Fruit fly (Drosophila melanogaster) whole organism, embryonic: ENCODE results near the gene RpL8.

Experiments
- Bgb ChIP-seq: fragments of 200-800 bp; sonication (Bioruptor generic); IDR thresholded peaks from 2 replicates; pipeline ENCODE4 v1.3.6; 2022; ENCODE audit warnings: missing biosample characterization, missing genetic modification characterization; ENCODE audit not compliant: partially characterized antibody
- CG10147 ChIP-seq: fragments of 200-800 bp; sonication (Bioruptor generic); optimal IDR thresholded peaks from 2 replicates; lab custom pipeline; 2019; ENCODE audit warnings: missing biosample characterization, mild to moderate bottlenecking, missing genetic modification characterization, moderate library complexity
- CG10959 ChIP-seq: fragments of 200-800 bp; sonication (Bioruptor generic); IDR thresholded peaks from 2 replicates; pipeline ENCODE4 v1.3.6; 2022; ENCODE audit warnings: missing biosample characterization, missing genetic modification characterization
- CG11398 ChIP-seq: fragments of 200-800 bp; sonication (Bioruptor generic); optimal IDR thresholded peaks from 2 replicates; lab custom pipeline; 2016; ENCODE audit warnings: missing biosample characterization, missing genetic modification characterization
- CG12236 ChIP-seq: fragments of 200-800 bp; sonication (Bioruptor generic); optimal IDR thresholded peaks from 2 replicates; lab custom pipeline; 2016; ENCODE audit warnings: missing biosample characterization, missing genetic modification characterization
- CG12391 ChIP-seq: fragments of 200-800 bp; sonication (Bioruptor generic); optimal IDR thresholded peaks from 3 replicates; lab custom pipeline; 2018; ENCODE audit warnings: missing biosample characterization, mild to moderate bottlenecking, missing genetic modification characterization, moderate library complexity
- CG12769 ChIP-seq: fragments of 200-800 bp; sonication (Bioruptor generic); optimal IDR thresholded peaks from 2 replicates; lab custom pipeline; 2019; ENCODE audit warnings: missing biosample characterization, mild to moderate bottlenecking, missing genetic modification characterization, moderate library complexity
- CG13287 ChIP-seq: fragments of 200-800 bp; sonication (Bioruptor generic); IDR thresholded peaks from 2 replicates; pipeline ENCODE4 v1.3.6; 2022; ENCODE audit warnings: missing biosample characterization, missing genetic modification characterization; ENCODE audit not compliant: partially characterized antibody
- CG7372 ChIP-seq: fragments of 200-800 bp; sonication (Bioruptor generic); IDR thresholded peaks from 2 replicates; pipeline ENCODE4 v1.3.6; 2022; ENCODE audit warnings: missing biosample characterization, missing genetic modification characterization
- CG8944 ChIP-seq: fragments of 200-800 bp; sonication (Bioruptor generic); optimal IDR thresholded peaks from 3 replicates; lab custom pipeline; 2016; ENCODE audit warnings: missing biosample characterization, missing genetic modification characterization
- CG9437 ChIP-seq: fragments of 200-800 bp; sonication (Bioruptor generic); optimal IDR thresholded peaks from 2 replicates; lab custom pipeline; 2018; ENCODE audit warnings: missing biosample characterization, mild to moderate bottlenecking, missing genetic modification characterization
- Dip3 ChIP-seq: fragments of 200-800 bp; sonication (Bioruptor generic); optimal IDR thresholded peaks from 3 replicates; lab custom pipeline; 2016; ENCODE audit warnings: missing biosample characterization, missing genetic modification characterization
- Elba2 ChIP-seq: fragments of 200-800 bp; sonication (Bioruptor generic); optimal IDR thresholded peaks from 3 replicates; lab custom pipeline; 2016; ENCODE audit warnings: missing biosample characterization, missing genetic modification characterization
- HLH54F ChIP-seq: fragments of 200-800 bp; sonication (Bioruptor generic); optimal IDR thresholded peaks from 3 replicates; lab custom pipeline; 2016; ENCODE audit warnings: missing biosample characterization, missing genetic modification characterization
- Hsf ChIP-seq: fragments of 200-800 bp; sonication (Bioruptor generic); optimal IDR thresholded peaks from 3 replicates; lab custom pipeline; 2016; ENCODE audit warnings: missing biosample characterization, missing genetic modification characterization
- Mes4 ChIP-seq: fragments of 200-800 bp; sonication (Bioruptor generic); optimal IDR thresholded peaks from 2 replicates; lab custom pipeline; 2016; ENCODE audit warnings: missing biosample characterization, missing genetic modification characterization
- Neu2 ChIP-seq: fragments of 200-800 bp; sonication (Bioruptor generic); optimal IDR thresholded peaks from 3 replicates; lab custom pipeline; 2016; ENCODE audit warnings: missing biosample characterization, missing genetic modification characterization, borderline replicate concordance
- Oaz ChIP-seq: fragments of 200-800 bp; sonication (Bioruptor generic); IDR thresholded peaks from 2 replicates; pipeline ENCODE4 v1.3.6; 2022; ENCODE audit warnings: missing biosample characterization, missing genetic modification characterization
- Stat92E ChIP-seq, 3 experiments: fragments of >200 bp in 2 of 3; fragments of 200-800 bp in 1 of 3; sonication (Bioruptor generic) in 1 of 3; optimal IDR thresholded peaks; 2 replicates each; lab custom pipeline; 2017 to 2019; ENCODE audit warnings: missing biosample characterization in 3 of 3, missing genetic modification characterization in 3 of 3, mild to moderate bottlenecking in 1 of 3, moderate library complexity in 1 of 3
- TFAM ChIP-seq: fragments of 200-800 bp; sonication (Bioruptor generic); optimal IDR thresholded peaks from 2 replicates; lab custom pipeline; 2017; ENCODE audit warnings: missing biosample characterization, missing genetic modification characterization, inconsistent platforms
- ab ChIP-seq: fragments of 200-800 bp; sonication (Bioruptor generic); optimal IDR thresholded peaks from 2 replicates; lab custom pipeline; 2016; ENCODE audit warnings: missing biosample characterization, missing genetic modification characterization
- abd-A ChIP-seq: fragments of 200-800 bp; sonication (Bioruptor generic); optimal IDR thresholded peaks from 3 replicates; lab custom pipeline; 2019; ENCODE audit warnings: missing biosample characterization, mild to moderate bottlenecking, missing genetic modification characterization, moderate library complexity
- aop ChIP-seq: fragments of 200-800 bp; sonication (Bioruptor generic); IDR thresholded peaks from 2 replicates; pipeline ENCODE4 v1.3.6; 2022; ENCODE audit warnings: missing biosample characterization, missing genetic modification characterization
- ash1 ChIP-seq: fragments of 200-800 bp; sonication (Bioruptor generic); optimal IDR thresholded peaks from 2 replicates; lab custom pipeline; 2018; ENCODE audit warnings: missing biosample characterization, mild to moderate bottlenecking, missing genetic modification characterization
- cato ChIP-seq: fragments of 200-800 bp; sonication (Bioruptor generic); optimal IDR thresholded peaks from 2 replicates; lab custom pipeline; 2016; ENCODE audit warnings: missing biosample characterization, missing genetic modification characterization, borderline replicate concordance
- crol ChIP-seq: fragments of 200-800 bp; sonication (Bioruptor generic); IDR thresholded peaks from 2 replicates; pipeline ENCODE4 v1.3.6; 2022; ENCODE audit warnings: missing biosample characterization, missing genetic modification characterization
- dimm ChIP-seq: fragments of 200-800 bp; sonication (Bioruptor generic); IDR thresholded peaks from 2 replicates; pipeline ENCODE4 v1.3.6; 2022; ENCODE audit warnings: missing biosample characterization, missing genetic modification characterization
- ewg ChIP-seq: fragments of 200-800 bp; sonication (Bioruptor generic); optimal IDR thresholded peaks from 3 replicates; lab custom pipeline; 2017; ENCODE audit warnings: mild to moderate bottlenecking, missing biosample characterization, missing genetic modification reagents, missing genetic modification characterization
- fd102C ChIP-seq: fragments of 200-800 bp; sonication (Bioruptor generic); optimal IDR thresholded peaks from 2 replicates; lab custom pipeline; 2018; ENCODE audit warnings: missing biosample characterization, mild to moderate bottlenecking, missing genetic modification characterization, moderate library complexity
- fru ChIP-seq: fragments of >200 bp; optimal IDR thresholded peaks from 2 replicates; lab custom pipeline; 2017
- gce ChIP-seq: fragments of 200-800 bp; sonication (Bioruptor generic); IDR thresholded peaks from 3 replicates; pipeline ENCODE4 v1.3.6; 2022; ENCODE audit warnings: missing biosample characterization, missing genetic modification characterization
- gcm ChIP-seq: fragments of 200-800 bp; sonication (Bioruptor generic); optimal IDR thresholded peaks from 2 replicates; lab custom pipeline; 2019; ENCODE audit warnings: missing biosample characterization, mild to moderate bottlenecking, missing genetic modification characterization, moderate library complexity
- gfzf ChIP-seq: fragments of 200-800 bp; sonication (Bioruptor generic); optimal IDR thresholded peaks from 2 replicates; lab custom pipeline; 2016; ENCODE audit warnings: missing biosample characterization, mild to moderate bottlenecking, missing genetic modification characterization, moderate library complexity
- hbn ChIP-seq: fragments of 200-800 bp; sonication (Bioruptor generic); IDR thresholded peaks from 2 replicates; pipeline ENCODE4 v1.3.6; 2022; ENCODE audit warnings: missing biosample characterization, missing genetic modification characterization; ENCODE audit not compliant: partially characterized antibody
- jigr1 ChIP-seq: fragments of 200-800 bp; sonication (Bioruptor generic); IDR thresholded peaks from 3 replicates; pipeline ENCODE4 v1.3.6; 2022; ENCODE audit warnings: missing biosample characterization, missing genetic modification characterization
- kni ChIP-seq: fragments of 200-800 bp; sonication (Bioruptor generic); optimal IDR thresholded peaks from 3 replicates; lab custom pipeline; 2017; ENCODE audit warnings: mild to moderate bottlenecking, missing biosample characterization, missing genetic modification reagents, missing genetic modification characterization
- lbe ChIP-seq: fragments of 200-800 bp; sonication (Bioruptor generic); optimal IDR thresholded peaks from 2 replicates; lab custom pipeline; 2016; ENCODE audit warnings: missing biosample characterization, mild to moderate bottlenecking, missing genetic modification characterization
- lmd ChIP-seq: fragments of 200-800 bp; sonication (Bioruptor generic); IDR thresholded peaks from 2 replicates; pipeline ENCODE4 v1.3.6; 2022; ENCODE audit warnings: missing biosample characterization, missing genetic modification characterization
- phol ChIP-seq: fragments of 200-800 bp; sonication (Bioruptor generic); optimal IDR thresholded peaks from 3 replicates; lab custom pipeline; 2018; ENCODE audit warnings: missing biosample characterization, mild to moderate bottlenecking, missing genetic modification characterization, moderate library complexity
- prd ChIP-seq, 3 experiments: fragments of >200 bp in 2 of 3; fragments of 200-800 bp in 1 of 3; sonication (Bioruptor generic) in 1 of 3; optimal IDR thresholded peaks in 2 of 3; IDR thresholded peaks in 1 of 3; 2 replicates in 2 of 3; 3 replicates in 1 of 3; pipeline versions ENCODE4 v1.3.6 to Lab custom; 2017 to 2022; ENCODE audit warnings: missing biosample characterization in 1 of 3, missing genetic modification characterization in 1 of 3
- ranshi ChIP-seq: fragments of 200-800 bp; sonication (Bioruptor generic); IDR thresholded peaks from 2 replicates; pipeline ENCODE4 v1.3.6; 2022; ENCODE audit warnings: missing biosample characterization, missing genetic modification characterization
- repo ChIP-seq: fragments of 200-800 bp; sonication (Bioruptor generic); optimal IDR thresholded peaks from 2 replicates; lab custom pipeline; 2016; ENCODE audit warnings: missing biosample characterization, missing genetic modification characterization
- run ChIP-seq: fragments of 200-800 bp; sonication (Bioruptor generic); optimal IDR thresholded peaks from 3 replicates; lab custom pipeline; 2018; ENCODE audit warnings: missing biosample characterization, mild to moderate bottlenecking, missing genetic modification characterization
- stc ChIP-seq: fragments of 200-800 bp; sonication (Bioruptor generic); IDR thresholded peaks from 2 replicates; pipeline ENCODE4 v1.3.6; 2022; ENCODE audit warnings: missing biosample characterization, missing genetic modification characterization
- tll ChIP-seq, 2 experiments: fragments of 200-800 bp in 1 of 2; fragments of >200 bp in 1 of 2; sonication (Bioruptor generic) in 1 of 2; optimal IDR thresholded peaks; 2 replicates each; lab custom pipeline; 2017 to 2019; ENCODE audit warnings: missing biosample characterization in 2 of 2, missing genetic modification characterization in 2 of 2, mild to moderate bottlenecking in 1 of 2, moderate library complexity in 1 of 2
- twi ChIP-seq: fragments of 200-800 bp; optimal IDR thresholded peaks from 2 replicates; lab custom pipeline; 2019; ENCODE audit warnings: missing biosample characterization, mild to moderate bottlenecking, missing genetic modification characterization, moderate library complexity
- wek ChIP-seq: fragments of 200-800 bp; sonication (Bioruptor generic); optimal IDR thresholded peaks from 3 replicates; lab custom pipeline; 2018; ENCODE audit warnings: missing biosample characterization, mild to moderate bottlenecking, missing genetic modification characterization, moderate library complexity
- wor ChIP-seq: fragments of 200-800 bp; sonication (Bioruptor generic); IDR thresholded peaks from 2 replicates; pipeline ENCODE4 v1.3.6; 2022; ENCODE audit warnings: missing biosample characterization, missing genetic modification characterization

RpL8 gene

dm6 chr3L:2586804-2587561, at the start of gene RpL8 (continued):
- TF ChIP-seq gcm (GFP tag; lab: Kevin White, UChicago) (peak; percentile 67), Neu2 (peak; percentile 64), cato (GFP tag; lab: Kevin White, UChicago) (no peak), stc (peak; percentile 77), Oaz (GFP tag; lab: Robert Waterston, UW) (peak; percentile 71), CG12769 (tag; lab: Kevin White, UChicago) (peak; percentile 79), CG10147 (GFP tag; lab: Kevin White, UChicago) (peak; percentile 43), tll (GFP tag; optimal IDR thresholded peaks at IDR 0.05; lab: Kevin White, UChicago) (no peak), wor (GFP tag; lab: Robert Waterston, UW) (no peak), repo (GFP tag; lab: Kevin White, UChicago) (peak; percentile 66), hbn (peak; percentile 62), HLH54F (GFP tag; lab: Kevin White, UChicago) (peak; percentile 61), gce (GFP tag; lab: Robert Waterston, UW) (peak; percentile 89; the same call in 2 of the 3 replicates), Mes4 (GFP tag; lab: Kevin White, UChicago) (peak; percentile 94), CG10959 (GFP tag; lab: Robert Waterston, UW) (peak; percentile 63), CG11398 (GFP tag; lab: Kevin White, UChicago) (peak; percentile 80), TFAM (GFP tag; lab: Kevin White, UChicago) (peak; percentile 30), Dip3 (GFP tag; lab: Kevin White, UChicago) (peak; percentile 60), kni (GFP tag; lab: Kevin White, UChicago) (peak; percentile 59), ab (GFP tag; lab: Kevin White, UChicago) (no peak), Bgb (GFP tag; lab: Robert Waterston, UW) (peak; percentile 62), run (tag; lab: Kevin White, UChicago) (peak; percentile 30), CG13287 (GFP tag; lab: Robert Waterston, UW) (peak; percentile 61), CG12236 (GFP tag; lab: Kevin White, UChicago) (peak; percentile 42), ewg (peak; percentile 72), fd102C (peak; percentile 61), lbe (GFP tag; lab: Kevin White, UChicago) (peak; percentile 20), Hsf (GFP tag; lab: Kevin White, UChicago) (peak; percentile 78), gfzf (GFP tag; lab: Kevin White, UChicago) (peak; percentile 62), CG9437 (GFP tag; lab: Kevin White, UChicago) (peak; percentile 73), prd (optimal IDR thresholded peaks at IDR 0.05; lab: Kevin White, UChicago) (no peak), prd (GFP tag; IDR thresholded peaks at IDR 0.05; lab: Robert Waterston, UW) (peak; percentile 78), ash1 (GFP tag; lab: Kevin White, UChicago) (peak; percentile 83), twi (tag; lab: Kevin White, UChicago) (peak; percentile 30), dimm (GFP tag; lab: Robert Waterston, UW) (peak; percentile 66), crol (no peak), fru (lab: Kevin White, UChicago) (no peak), lmd (GFP tag; lab: Robert Waterston, UW) (peak; percentile 66), wek (GFP tag; lab: Kevin White, UChicago) (peak; percentile 91), phol (tag; lab: Kevin White, UChicago) (peak; percentile 76), CG7372 (GFP tag; lab: Robert Waterston, UW) (peak; percentile 48), CG8944 (GFP tag; lab: Kevin White, UChicago) (peak; percentile 63), abd-A (tag; lab: Kevin White, UChicago) (no peak), ranshi (GFP tag; lab: Robert Waterston, UW) (peak; percentile 86), CG12391 (tag; lab: Kevin White, UChicago) (peak; percentile 78), Stat92E (GFP tag; optimal IDR thresholded peaks at IDR 0.05; lab: Kevin White, UChicago) (peak in 1 of 3 experiments; percentile 73), jigr1 (GFP tag; lab: Robert Waterston, UW) (0 out of 3 replicates have a peak, but pooled peaks have one; percentile 33), aop (GFP tag; lab: Robert Waterston, UW) (no peak), Elba2 (GFP tag; lab: Kevin White, UChicago) (peak; percentile 84)
